Worm (Caenorhabditis elegans): Measurements from ENCODE around the gene cyp-34A9.

DNA sequence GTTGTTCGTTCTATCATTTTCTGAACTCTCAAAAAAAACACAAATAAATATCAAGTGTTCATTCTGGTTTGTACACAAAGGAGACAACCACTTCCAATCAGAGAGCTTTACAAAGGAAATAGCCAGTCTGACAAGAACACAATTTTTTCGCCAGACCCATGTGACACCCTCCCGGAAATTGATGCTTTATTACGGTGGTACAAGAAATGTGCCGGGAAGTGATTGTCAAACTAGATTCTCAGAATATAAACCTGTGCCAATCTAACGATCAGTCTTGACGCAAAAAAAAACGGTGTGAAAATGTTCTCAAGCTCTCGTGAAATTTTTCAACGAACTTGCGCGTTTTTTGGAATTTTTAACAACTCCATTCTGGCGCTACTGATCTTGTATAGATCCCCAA lies 16.6 kb downstream of the cyp-34A9 start, which contains the start of gene str-247:
- no peak for TF ChIP-seq F13H6.1 (tag; optimal IDR thresholded peaks at IDR 0.05)
- TF ChIP-seq ceh-14 (tag; optimal IDR thresholded peaks at IDR 0.05): no peak
- no peak for TF ChIP-seq lin-11 (tag; optimal IDR thresholded peaks at IDR 0.05)
- no peak for TF ChIP-seq pqm-1 (tag; optimal IDR thresholded peaks at IDR 0.05)
- no peak for TF ChIP-seq ahr-1 (tag; optimal IDR thresholded peaks at IDR 0.05)
- TF ChIP-seq unc-42 (tag; optimal IDR thresholded peaks at IDR 0.05): no peak
- no peak for TF ChIP-seq ceh-24 (tag; optimal IDR thresholded peaks at IDR 0.05)
- no peak for TF ChIP-seq ceh-2 (tag; optimal IDR thresholded peaks at IDR 0.05)
- no peak for TF ChIP-seq ceh-30 (tag; optimal IDR thresholded peaks at IDR 0.05)
- TF ChIP-seq hlh-13 (GFP tag; optimal IDR thresholded peaks at IDR 0.05): no peak
- TF ChIP-seq zip-5 (tag; optimal IDR thresholded peaks at IDR 0.05): no peak
- no peak for TF ChIP-seq hlh-30 (tag; optimal IDR thresholded peaks at IDR 0.05; ENCODE audit: insufficient read depth)
- no peak for TF ChIP-seq nhr-11 (tag; optimal IDR thresholded peaks at IDR 0.05)
